Fruit fly (Drosophila melanogaster) whole organism, embryonic: ENCODE measurements around the gene CG17097.

ENCODE experiments used
- B-H1 ChIP-seq: fragments of 200-800 bp; sonication (Bioruptor generic); IDR thresholded peaks from 3 replicates; pipeline ENCODE4 v1.3.6; 2022; ENCODE audit warnings: missing biosample characterization, missing genetic modification characterization
- Blimp-1 ChIP-seq: fragments of 200-800 bp; sonication (Bioruptor generic); optimal IDR thresholded peaks from 3 replicates; lab custom pipeline; 2018; ENCODE audit warnings: missing biosample characterization, missing genetic modification characterization, mild to moderate bottlenecking, moderate library complexity, missing genetic modification reagents
- CG10543 ChIP-seq: fragments of 200-800 bp; sonication (Bioruptor generic); optimal IDR thresholded peaks from 3 replicates; lab custom pipeline; 2017; ENCODE audit warnings: missing biosample characterization, mild to moderate bottlenecking, missing genetic modification characterization, moderate library complexity
- CG13123 ChIP-seq: fragments of 200-800 bp; sonication (Bioruptor generic); optimal IDR thresholded peaks from 2 replicates; lab custom pipeline; 2016; ENCODE audit warnings: missing biosample characterization, missing genetic modification characterization
- CG14860 ChIP-seq: fragments of 200-800 bp; sonication (Bioruptor generic); IDR thresholded peaks from 3 replicates; pipeline ENCODE4 v1.3.6; 2022; ENCODE audit warnings: missing biosample characterization, missing genetic modification characterization; ENCODE audit not compliant: partially characterized antibody
- CG16813 ChIP-seq: fragments of 200-800 bp; sonication (Bioruptor generic); IDR thresholded peaks from 3 replicates; pipeline ENCODE4 v1.3.6; 2022; ENCODE audit warnings: missing biosample characterization, missing genetic modification characterization; ENCODE audit not compliant: partially characterized antibody
- CG1832 ChIP-seq: fragments of 200-800 bp; sonication (Bioruptor generic); optimal IDR thresholded peaks from 2 replicates; lab custom pipeline; 2017; ENCODE audit warnings: missing biosample characterization, mild to moderate bottlenecking, missing genetic modification characterization, inconsistent platforms
- CG18764 ChIP-seq: fragments of 200-800 bp; sonication (Bioruptor generic); optimal IDR thresholded peaks from 3 replicates; lab custom pipeline; 2016; ENCODE audit warnings: missing biosample characterization, missing genetic modification characterization
- CG2120 ChIP-seq: fragments of 200-800 bp; sonication (Bioruptor generic); optimal IDR thresholded peaks from 3 replicates; lab custom pipeline; 2016; ENCODE audit warnings: missing biosample characterization, missing genetic modification characterization
- CG31224 ChIP-seq: fragments of 200-800 bp; sonication (Bioruptor generic); IDR thresholded peaks from 2 replicates; pipeline ENCODE4 v1.3.6; 2022; ENCODE audit warnings: missing biosample characterization, missing genetic modification characterization
- CG3995 ChIP-seq: fragments of 200-800 bp; sonication (Bioruptor generic); optimal IDR thresholded peaks from 3 replicates; lab custom pipeline; 2016; ENCODE audit warnings: missing biosample characterization, missing genetic modification characterization
- CG6813 ChIP-seq: fragments of 200-800 bp; sonication (Bioruptor generic); optimal IDR thresholded peaks from 2 replicates; lab custom pipeline; 2017; ENCODE audit warnings: missing biosample characterization, missing genetic modification characterization, mild to moderate bottlenecking, moderate library complexity, missing genetic modification reagents
- CG7987 ChIP-seq: fragments of 200-800 bp; sonication (Bioruptor generic); optimal IDR thresholded peaks from 2 replicates; lab custom pipeline; 2018; ENCODE audit warnings: missing biosample characterization, mild to moderate bottlenecking, missing genetic modification characterization, moderate library complexity
- CG8290 ChIP-seq, 3 experiments: fragments of 200-800 bp; sonication (Bioruptor generic); optimal IDR thresholded peaks; 2 replicates each; lab custom pipeline; 2016 to 2019; ENCODE audit warnings: missing biosample characterization in 3 of 3, missing genetic modification characterization in 3 of 3, mild to moderate bottlenecking in 2 of 3, moderate library complexity in 1 of 3
- CG9215 ChIP-seq: fragments of 200-800 bp; sonication (Bioruptor generic); IDR thresholded peaks from 2 replicates; pipeline ENCODE4 v1.3.6; 2022; ENCODE audit warnings: missing biosample characterization, missing genetic modification characterization
- CG9609 ChIP-seq: fragments of 200-800 bp; sonication (Bioruptor generic); optimal IDR thresholded peaks from 3 replicates; lab custom pipeline; 2016; ENCODE audit warnings: missing biosample characterization, missing genetic modification characterization
- CG9876 ChIP-seq: fragments of 200-800 bp; sonication (Bioruptor generic); optimal IDR thresholded peaks from 2 replicates; lab custom pipeline; 2016; ENCODE audit warnings: missing biosample characterization, missing genetic modification characterization
- CG9932 ChIP-seq: fragments of 200-800 bp; sonication (Bioruptor generic); IDR thresholded peaks from 2 replicates; pipeline ENCODE4 v1.3.6; 2022; ENCODE audit warnings: missing biosample characterization, missing genetic modification characterization
- CTCF ChIP-seq: fragments of 200-800 bp; sonication (Bioruptor generic); optimal IDR thresholded peaks from 2 replicates; lab custom pipeline; 2017; ENCODE audit warnings: missing biosample characterization, mild to moderate bottlenecking, missing genetic modification characterization, moderate library complexity
- Fer1 ChIP-seq: fragments of 200-800 bp; sonication (Bioruptor generic); optimal IDR thresholded peaks from 2 replicates; lab custom pipeline; 2017; ENCODE audit warnings: missing biosample characterization, mild to moderate bottlenecking, missing genetic modification characterization
- H15 ChIP-seq: fragments of 200-800 bp; sonication (Bioruptor generic); IDR thresholded peaks from 3 replicates; pipeline ENCODE4 v1.3.6; 2022; ENCODE audit warnings: missing biosample characterization, missing genetic modification characterization
- HLH54F ChIP-seq: fragments of 200-800 bp; sonication (Bioruptor generic); optimal IDR thresholded peaks from 3 replicates; lab custom pipeline; 2016; ENCODE audit warnings: missing biosample characterization, missing genetic modification characterization
- Hey ChIP-seq: fragments of 200-800 bp; sonication (Bioruptor generic); optimal IDR thresholded peaks from 3 replicates; lab custom pipeline; 2018; ENCODE audit warnings: missing biosample characterization, mild to moderate bottlenecking, missing genetic modification characterization
- Med ChIP-seq: fragments of 200-800 bp; sonication (Bioruptor generic); peaks from one replicate; lab custom pipeline; 2016; ENCODE audit warnings: missing biosample characterization, missing genetic modification characterization, mild to moderate bottlenecking, inconsistent platforms, moderate library complexity
- NC2α ChIP-seq: fragments of 200-800 bp; sonication (Bioruptor generic); optimal IDR thresholded peaks from 2 replicates; lab custom pipeline; 2016; ENCODE audit warnings: missing biosample characterization, missing genetic modification characterization
- NFAT ChIP-seq: fragments of 200-800 bp; sonication (Bioruptor generic); IDR thresholded peaks from 2 replicates; pipeline ENCODE4 v1.3.6; 2022; ENCODE audit warnings: missing biosample characterization, missing genetic modification characterization
- Nf-YA ChIP-seq: fragments of 200-800 bp; sonication (Bioruptor generic); IDR thresholded peaks from 2 replicates; pipeline ENCODE4 v1.3.6; 2022; ENCODE audit warnings: missing biosample characterization, missing genetic modification characterization
- Poxn ChIP-seq: fragments of 200-800 bp; sonication (Bioruptor generic); IDR thresholded peaks from 2 replicates; pipeline ENCODE4 v1.3.6; 2022; ENCODE audit warnings: missing biosample characterization, missing genetic modification characterization
- Side ChIP-seq: fragments of 200-800 bp; sonication (Bioruptor generic); optimal IDR thresholded peaks from 2 replicates; lab custom pipeline; 2016; ENCODE audit warnings: missing biosample characterization, missing genetic modification characterization
- Taf1 ChIP-seq: fragments of 200-800 bp; sonication (Bioruptor generic); IDR thresholded peaks from 2 replicates; pipeline ENCODE4 v1.3.6; 2022; ENCODE audit warnings: missing biosample characterization, missing genetic modification characterization
- Vsx1 ChIP-seq: fragments of 200-800 bp; sonication (Bioruptor generic); optimal IDR thresholded peaks from 2 replicates; lab custom pipeline; 2017; ENCODE audit warnings: missing biosample characterization, mild to moderate bottlenecking, missing genetic modification characterization, missing genetic modification reagents
- cg ChIP-seq: fragments of 200-800 bp; sonication (Bioruptor generic); optimal IDR thresholded peaks from 3 replicates; lab custom pipeline; 2019; ENCODE audit warnings: missing biosample characterization, mild to moderate bottlenecking, missing genetic modification characterization, moderate library complexity
- chm ChIP-seq: fragments of 200-800 bp; sonication (Bioruptor generic); IDR thresholded peaks from 2 replicates; pipeline ENCODE4 v1.3.6; 2022; ENCODE audit warnings: missing biosample characterization, missing genetic modification characterization
- cwo ChIP-seq: fragments of 200-800 bp; sonication (Bioruptor generic); optimal IDR thresholded peaks from 3 replicates; lab custom pipeline; 2017; ENCODE audit warnings: missing biosample characterization, missing genetic modification characterization, mild to moderate bottlenecking, moderate library complexity, missing genetic modification reagents
- dm ChIP-seq: fragments of 200-800 bp; sonication (Bioruptor generic); optimal IDR thresholded peaks from 3 replicates; lab custom pipeline; 2016; ENCODE audit warnings: missing biosample characterization, missing genetic modification characterization
- ewg ChIP-seq: fragments of 200-800 bp; sonication (Bioruptor generic); optimal IDR thresholded peaks from 3 replicates; lab custom pipeline; 2017; ENCODE audit warnings: mild to moderate bottlenecking, missing biosample characterization, missing genetic modification reagents, missing genetic modification characterization
- eyg ChIP-seq: fragments of 200-800 bp; sonication (Bioruptor generic); optimal IDR thresholded peaks from 3 replicates; lab custom pipeline; 2016; ENCODE audit warnings: missing biosample characterization, missing genetic modification characterization
- jigr1 ChIP-seq: fragments of 200-800 bp; sonication (Bioruptor generic); IDR thresholded peaks from 3 replicates; pipeline ENCODE4 v1.3.6; 2022; ENCODE audit warnings: missing biosample characterization, missing genetic modification characterization
- lov ChIP-seq, 2 experiments: fragments of 200-800 bp in 1 of 2; fragments of >200 bp in 1 of 2; sonication (Bioruptor generic) in 1 of 2; IDR thresholded peaks in 1 of 2; optimal IDR thresholded peaks in 1 of 2; 2 replicates in 1 of 2; 3 replicates in 1 of 2; pipeline versions ENCODE4 v1.3.6 to Lab custom; 2017 to 2022; ENCODE audit warnings: missing biosample characterization in 1 of 2, missing genetic modification characterization in 1 of 2
- onecut ChIP-seq: fragments of 200-800 bp; sonication (Bioruptor generic); IDR thresholded peaks from 2 replicates; pipeline ENCODE4 v1.3.6; 2022; ENCODE audit warnings: missing biosample characterization, missing genetic modification characterization
- ro ChIP-seq: fragments of 200-800 bp; sonication (Bioruptor generic); IDR thresholded peaks from 2 replicates; pipeline ENCODE4 v1.3.6; 2022; ENCODE audit warnings: missing biosample characterization, missing genetic modification characterization
- sr ChIP-seq: fragments of 200-800 bp; sonication (Bioruptor generic); IDR thresholded peaks from 3 replicates; pipeline ENCODE4 v1.3.6; 2022; ENCODE audit warnings: missing biosample characterization, missing genetic modification characterization
- tio ChIP-seq: fragments of 200-800 bp; sonication (Bioruptor generic); optimal IDR thresholded peaks from 2 replicates; lab custom pipeline; 2017; ENCODE audit warnings: missing biosample characterization, missing genetic modification characterization, inconsistent platforms
- trh ChIP-seq: fragments of 200-800 bp; sonication (Bioruptor generic); optimal IDR thresholded peaks from 2 replicates; lab custom pipeline; 2016; ENCODE audit warnings: missing biosample characterization, missing genetic modification characterization
- tx ChIP-seq: fragments of 200-800 bp; sonication (Bioruptor generic); optimal IDR thresholded peaks from 2 replicates; lab custom pipeline; 2016; ENCODE audit warnings: missing biosample characterization, missing genetic modification characterization
- unc-4 ChIP-seq: fragments of 200-800 bp; sonication (Bioruptor generic); IDR thresholded peaks from 2 replicates; pipeline ENCODE4 v1.3.6; 2022; ENCODE audit warnings: missing biosample characterization, missing genetic modification characterization; ENCODE audit not compliant: partially characterized antibody
- unpg ChIP-seq: fragments of 200-800 bp; sonication (Bioruptor generic); optimal IDR thresholded peaks from 3 replicates; lab custom pipeline; 2018; ENCODE audit warnings: missing biosample characterization, mild to moderate bottlenecking, missing genetic modification characterization, moderate library complexity
- yki ChIP-seq: fragments of >200 bp; optimal IDR thresholded peaks from 3 replicates; lab custom pipeline; 2018
- z ChIP-seq: fragments of 200-800 bp; sonication (Bioruptor generic); IDR thresholded peaks from 3 replicates; pipeline ENCODE4 v1.3.6; 2022; ENCODE audit warnings: missing biosample characterization, missing genetic modification characterization
- zfh1 ChIP-seq: fragments of 200-800 bp; sonication (Bioruptor generic); IDR thresholded peaks from 3 replicates; pipeline ENCODE4 v1.3.6; 2022; ENCODE audit warnings: missing biosample characterization, missing genetic modification characterization

CG17097 gene

dm6 chr2L:10661490-10662240 is 15.4 kb downstream of the CG17097 start, which contains the start of gene CG31871 (continued):
- TF ChIP-seq Nf-YA (GFP tag; lab: Robert Waterston, UW), result peak; percentile 23; the same call in 1 of the 2 replicates
- peak; percentile 89 for TF ChIP-seq Blimp-1 (GFP tag; lab: Kevin White, UChicago)
- TF ChIP-seq Med (GFP tag; lab: Kevin White, UChicago), result peak; percentile 68
- TF ChIP-seq Side (GFP tag; lab: Kevin White, UChicago), result no peak
- peak; percentile 29; the same call in 1 of the 2 replicates for TF ChIP-seq onecut (GFP tag; lab: Robert Waterston, UW)
- no peak for TF ChIP-seq CG9876 (GFP tag; lab: Kevin White, UChicago)
- TF ChIP-seq CTCF (GFP tag; lab: Kevin White, UChicago), result no peak
- no peak for TF ChIP-seq NFAT (GFP tag; lab: Robert Waterston, UW)
- TF ChIP-seq trh, result peak; percentile 18
- peak; percentile 39 for TF ChIP-seq tio (GFP tag; lab: Kevin White, UChicago)
- no peak for TF ChIP-seq eyg (GFP tag; lab: Kevin White, UChicago)
- no peak for TF ChIP-seq lov (optimal IDR thresholded peaks at IDR 0.05; lab: Kevin White, UChicago)
- no peak for TF ChIP-seq lov (GFP tag; IDR thresholded peaks at IDR 0.05; lab: Robert Waterston, UW)
- TF ChIP-seq CG10543 (GFP tag; lab: Kevin White, UChicago), result peak; percentile 32
- peak; percentile 27 for TF ChIP-seq CG13123 (GFP tag; lab: Kevin White, UChicago)
- peak; percentile 57 for TF ChIP-seq CG9932 (GFP tag; lab: Robert Waterston, UW)
- TF ChIP-seq Vsx1 (GFP tag; lab: Kevin White, UChicago), result no peak
- TF ChIP-seq tx, result no peak
- TF ChIP-seq CG9609 (GFP tag; lab: Kevin White, UChicago), result no peak
- peak; percentile 9 for TF ChIP-seq CG8290 (GFP tag; optimal IDR thresholded peaks at IDR 0.05; lab: Kevin White, UChicago)
- TF ChIP-seq CG8290 (tag; optimal IDR thresholded peaks at IDR 0.05; lab: Kevin White, UChicago), result no peak
- no peak for TF ChIP-seq Fer1
- peak; percentile 53 for TF ChIP-seq CG9215 (GFP tag; lab: Robert Waterston, UW)
- no peak for TF ChIP-seq z (GFP tag; lab: Robert Waterston, UW)
- no peak for TF ChIP-seq cg
- TF ChIP-seq chm (GFP tag; lab: Robert Waterston, UW), result 0 out of 2 replicates have a peak, but pooled peaks have one; percentile 17
- TF ChIP-seq NC2α, result no peak
- TF ChIP-seq B-H1 (GFP tag; lab: Robert Waterston, UW), result peak; percentile 46; the same call in 2 of the 3 replicates
- peak; percentile 67 for TF ChIP-seq zfh1 (GFP tag; lab: Robert Waterston, UW)
- no peak for TF ChIP-seq CG14860 (GFP tag; lab: Robert Waterston, UW)
- TF ChIP-seq unc-4 (GFP tag; lab: Robert Waterston, UW), result no peak
- no peak for TF ChIP-seq CG16813
- TF ChIP-seq yki (lab: Kevin White, UChicago), result no peak
- peak; percentile 25 for TF ChIP-seq CG2120
- no peak for TF ChIP-seq Poxn
- TF ChIP-seq CG18764, result peak; percentile 20
- no peak for TF ChIP-seq Hey (tag; lab: Kevin White, UChicago)
- TF ChIP-seq unpg (GFP tag; lab: Kevin White, UChicago), result peak; percentile 82
- TF ChIP-seq CG7987, result no peak
- no peak for TF ChIP-seq CG1832 (GFP tag; lab: Kevin White, UChicago)
- peak; percentile 63 for TF ChIP-seq cwo (GFP tag; lab: Kevin White, UChicago)
- no peak for TF ChIP-seq dm (GFP tag; lab: Kevin White, UChicago)
- peak; percentile 46 for TF ChIP-seq CG6813 (GFP tag; lab: Kevin White, UChicago)
- TF ChIP-seq jigr1 (GFP tag; lab: Robert Waterston, UW), result no peak
- 0 out of 3 replicates have a peak, but pooled peaks have one; percentile 44 for TF ChIP-seq H15 (GFP tag; lab: Robert Waterston, UW)
- TF ChIP-seq sr (GFP tag; lab: Robert Waterston, UW), result 0 out of 3 replicates have a peak, but pooled peaks have one; percentile 11
- no peak for TF ChIP-seq CG3995 (GFP tag; lab: Kevin White, UChicago)
- no peak for TF ChIP-seq Taf1 (GFP tag; lab: Robert Waterston, UW)
- peak; percentile 48 for TF ChIP-seq ewg (GFP tag; lab: Kevin White, UChicago)
- no peak for TF ChIP-seq HLH54F
- TF ChIP-seq ro (GFP tag; lab: Robert Waterston, UW), result peak; percentile 29; the same call in 1 of the 2 replicates
- peak; percentile 36 for TF ChIP-seq CG31224
